Worm (Caenorhabditis elegans) whole organism, L1 larva: ENCODE measurements around the gene letm-1.

Experiments used
- C16A3.4 ChIP-seq: fragments of 150-350 bp; optimal IDR thresholded peaks from 2 replicates; lab custom pipeline; 2014; ENCODE audit warnings: missing biosample characterization, missing genetic modification characterization
- C34B4.2 ChIP-seq: sonication (generic microtip); optimal IDR thresholded peaks from 2 replicates; lab custom pipeline; 2017; ENCODE audit warnings: mild to moderate bottlenecking, missing genetic modification characterization, missing compliant biosample characterization
- Y116A8C.19 ChIP-seq: sonication (generic microtip); optimal IDR thresholded peaks from 2 replicates; lab custom pipeline; 2016; ENCODE audit warnings: missing compliant biosample characterization, missing genetic modification characterization, borderline replicate concordance
- alr-1 ChIP-seq: fragments of 200-800 bp; sonication (Bioruptor generic); optimal IDR thresholded peaks from 2 replicates; lab custom pipeline; 2018; ENCODE audit warnings: borderline replicate concordance, mild to moderate bottlenecking, missing genetic modification characterization, missing compliant biosample characterization
- ama-1 ChIP-seq: fragments of 150-350 bp; optimal IDR thresholded peaks from 2 replicates; lab custom pipeline; 2014
- blmp-1 ChIP-seq: fragments of 150-350 bp; optimal IDR thresholded peaks from 2 replicates; lab custom pipeline; 2014; ENCODE audit warnings: missing biosample characterization, missing genetic modification characterization
- ceh-8 ChIP-seq: fragments of 200-800 bp; sonication (Bioruptor generic); optimal IDR thresholded peaks from 2 replicates; lab custom pipeline; 2018; ENCODE audit warnings: mild to moderate bottlenecking, missing genetic modification characterization, moderate library complexity, missing compliant biosample characterization
- ceh-82 ChIP-seq, 3 experiments: fragments of 150-350 bp in 1 of 3; sonication (generic microtip) in 2 of 3; optimal IDR thresholded peaks; 2 replicates each; lab custom pipeline; 2014 to 2017; ENCODE audit warnings: missing biosample characterization in 3 of 3, missing genetic modification characterization in 3 of 3
- ces-1 ChIP-seq: fragments of 150-350 bp; optimal IDR thresholded peaks from 2 replicates; lab custom pipeline; 2014; ENCODE audit warnings: missing biosample characterization, missing genetic modification reagents, missing genetic modification characterization
- dpl-1 ChIP-seq, 3 experiments: fragments of 150-350 bp in 2 of 3; sonication (generic microtip) in 1 of 3; optimal IDR thresholded peaks; 2 replicates each; lab custom pipeline; 2014 to 2017; ENCODE audit warnings: missing biosample characterization in 3 of 3, missing genetic modification characterization in 3 of 3, missing genetic modification reagents in 3 of 3
- dsc-1 ChIP-seq: sonication (generic microtip); optimal IDR thresholded peaks from 2 replicates; lab custom pipeline; 2016; ENCODE audit warnings: mild to moderate bottlenecking, missing genetic modification characterization, missing compliant biosample characterization
- efl-1 ChIP-seq, 4 experiments: fragments of 150-350 bp; optimal IDR thresholded peaks in 3 of 4; peaks in 1 of 4; 1 replicate in 1 of 4; 2 replicates in 3 of 4; lab custom pipeline; 2014; ENCODE audit warnings: missing biosample characterization in 2 of 4, missing genetic modification characterization in 2 of 4, missing genetic modification reagents in 2 of 4
- efl-3 ChIP-seq: fragments of 200-800 bp; sonication (Bioruptor generic); optimal IDR thresholded peaks from 2 replicates; lab custom pipeline; 2018; ENCODE audit warnings: mild to moderate bottlenecking, missing genetic modification characterization, missing compliant biosample characterization
- elt-2 ChIP-seq: sonication (generic microtip); optimal IDR thresholded peaks from 2 replicates; lab custom pipeline; 2016; ENCODE audit warnings: missing genetic modification characterization, mild to moderate bottlenecking, inconsistent platforms, missing compliant biosample characterization, missing genetic modification reagents
- fkh-10 ChIP-seq: sonication (generic microtip); optimal IDR thresholded peaks from 2 replicates; lab custom pipeline; 2017; ENCODE audit warnings: missing biosample characterization, missing genetic modification reagents, missing genetic modification characterization
- fkh-4 ChIP-seq: sonication (generic microtip); optimal IDR thresholded peaks from 2 replicates; lab custom pipeline; 2016; ENCODE audit warnings: missing compliant biosample characterization, missing genetic modification characterization, borderline replicate concordance
- fos-1 ChIP-seq: fragments of 150-350 bp; optimal IDR thresholded peaks from 2 replicates; lab custom pipeline; 2014; ENCODE audit warnings: missing biosample characterization, missing genetic modification characterization
- grh-1 ChIP-seq: fragments of 200-800 bp; sonication (Bioruptor generic); IDR thresholded peaks from 2 replicates; pipeline ENCODE4 v1.3.6; 2022; ENCODE audit warnings: missing genetic modification reagents, missing genetic modification characterization, missing compliant biosample characterization
- hlh-4 ChIP-seq: sonication (generic microtip); optimal IDR thresholded peaks from 2 replicates; lab custom pipeline; 2016; ENCODE audit warnings: mild to moderate bottlenecking, missing genetic modification characterization, missing compliant biosample characterization
- lin-14 ChIP-seq: fragments of 200-800 bp; sonication (Bioruptor generic); optimal IDR thresholded peaks from 2 replicates; lab custom pipeline; 2018; ENCODE audit warnings: mild to moderate bottlenecking, missing genetic modification characterization, moderate library complexity, missing compliant biosample characterization
- lin-15B ChIP-seq: fragments of 150-350 bp; sonication (generic microtip); optimal IDR thresholded peaks from 3 replicates; lab custom pipeline; 2014; ENCODE audit warnings: missing biosample characterization, missing genetic modification characterization
- lin-35 ChIP-seq, 2 experiments: fragments of 150-350 bp; optimal IDR thresholded peaks; 2 replicates each; lab custom pipeline; 2014; ENCODE audit warnings: missing biosample characterization in 2 of 2, missing genetic modification characterization in 2 of 2, missing genetic modification reagents in 2 of 2
- lir-3 ChIP-seq: sonication (generic microtip); optimal IDR thresholded peaks from 2 replicates; lab custom pipeline; 2016; ENCODE audit warnings: mild to moderate bottlenecking, missing genetic modification characterization, moderate library complexity, missing compliant biosample characterization; ENCODE audit not compliant: poor library complexity
- lsy-2 ChIP-seq, 2 experiments: fragments of 150-350 bp; optimal IDR thresholded peaks; 2 replicates each; lab custom pipeline; 2014; ENCODE audit warnings: missing biosample characterization in 2 of 2, missing genetic modification characterization in 2 of 2
- mab-9 ChIP-seq: fragments of 200-800 bp; sonication (Bioruptor generic); IDR thresholded peaks from 2 replicates; pipeline ENCODE4 v1.3.6; 2022; ENCODE audit warnings: missing genetic modification reagents, missing genetic modification characterization, missing compliant biosample characterization
- mdl-1 ChIP-seq, 2 experiments: fragments of 150-350 bp; optimal IDR thresholded peaks; 2 replicates each; lab custom pipeline; 2014 to 2017; ENCODE audit warnings: missing biosample characterization in 2 of 2, missing genetic modification characterization in 2 of 2, inconsistent platforms in 1 of 2
- mef-2 ChIP-seq: fragments of 150-350 bp; optimal IDR thresholded peaks from 2 replicates; lab custom pipeline; 2014; ENCODE audit warnings: missing biosample characterization, missing genetic modification characterization
- nhr-20 ChIP-seq: sonication (generic microtip); optimal IDR thresholded peaks from 2 replicates; lab custom pipeline; 2016; ENCODE audit warnings: mild to moderate bottlenecking, missing genetic modification characterization, missing compliant biosample characterization
- nhr-237 ChIP-seq: fragments of 150-350 bp; optimal IDR thresholded peaks from 2 replicates; lab custom pipeline; 2014; ENCODE audit warnings: missing biosample characterization, missing genetic modification characterization
- nhr-47 ChIP-seq: sonication (generic microtip); optimal IDR thresholded peaks from 2 replicates; lab custom pipeline; 2016; ENCODE audit warnings: mild to moderate bottlenecking, missing genetic modification characterization, moderate library complexity, missing compliant biosample characterization
- nhr-71 ChIP-seq: sonication (generic microtip); optimal IDR thresholded peaks from 2 replicates; lab custom pipeline; 2016; ENCODE audit warnings: mild to moderate bottlenecking, missing genetic modification characterization, moderate library complexity, missing compliant biosample characterization
- pax-3 ChIP-seq: fragments of 200-800 bp; sonication (Bioruptor generic); optimal IDR thresholded peaks from 2 replicates; lab custom pipeline; 2018; ENCODE audit warnings: mild to moderate bottlenecking, missing genetic modification characterization, moderate library complexity, missing compliant biosample characterization
- pqm-1 ChIP-seq: sonication (generic microtip); optimal IDR thresholded peaks from 3 replicates; lab custom pipeline; 2017; ENCODE audit warnings: missing biosample characterization, missing genetic modification characterization
- rnt-1 ChIP-seq: sonication (generic microtip); optimal IDR thresholded peaks from 2 replicates; lab custom pipeline; 2016; ENCODE audit warnings: mild to moderate bottlenecking, missing genetic modification characterization, moderate library complexity, missing compliant biosample characterization
- skn-1 ChIP-seq: fragments of 150-350 bp; optimal IDR thresholded peaks from 2 replicates; lab custom pipeline; 2014; ENCODE audit warnings: missing biosample characterization, missing genetic modification characterization
- snu-23 ChIP-seq: sonication (generic microtip); optimal IDR thresholded peaks from 2 replicates; lab custom pipeline; 2016; ENCODE audit warnings: missing genetic modification characterization, missing compliant biosample characterization
- sox-4 ChIP-seq: sonication (generic microtip); optimal IDR thresholded peaks from 2 replicates; lab custom pipeline; 2016; ENCODE audit warnings: missing genetic modification characterization, missing compliant biosample characterization
- tbx-2 ChIP-seq: sonication (generic microtip); optimal IDR thresholded peaks from 2 replicates; lab custom pipeline; 2016; ENCODE audit warnings: missing genetic modification characterization, missing compliant biosample characterization
- tlp-1 ChIP-seq: fragments of 150-350 bp; optimal IDR thresholded peaks from 2 replicates; lab custom pipeline; 2014; ENCODE audit warnings: missing biosample characterization, missing genetic modification characterization
- unc-30 ChIP-seq: sonication (generic microtip); optimal IDR thresholded peaks from 2 replicates; lab custom pipeline; 2017; ENCODE audit warnings: missing biosample characterization, missing genetic modification characterization
- unc-98 ChIP-seq: fragments of 200-800 bp; sonication (Bioruptor generic); IDR thresholded peaks from 2 replicates; pipeline ENCODE4 v1.3.6; 2022; ENCODE audit warnings: missing genetic modification characterization, missing compliant biosample characterization
- zag-1 ChIP-seq: fragments of 150-350 bp; optimal IDR thresholded peaks from 2 replicates; lab custom pipeline; 2014; ENCODE audit warnings: missing biosample characterization, missing genetic modification characterization
- zip-4 ChIP-seq: fragments of 200-800 bp; sonication (Bioruptor generic); optimal IDR thresholded peaks from 2 replicates; lab custom pipeline; 2018; ENCODE audit warnings: mild to moderate bottlenecking, missing genetic modification characterization, moderate library complexity, missing compliant biosample characterization
- ztf-4 ChIP-seq: fragments of 150-350 bp; optimal IDR thresholded peaks from 2 replicates; lab custom pipeline; 2014; ENCODE audit warnings: missing biosample characterization, missing genetic modification characterization

Gene letm-1

ce11 chrV:13621720-13622119 lies 39.3 kb upstream of the letm-1 start, which contains the start of gene F53F4.16 (continued):
- no peak for TF ChIP-seq pax-3

- TF ChIP-seq mef-2 (tag; lab: Kevin White, UChicago) = no peak
- no peak for TF ChIP-seq rnt-1 (tag; lab: Kevin White, UChicago)
- no peak for TF ChIP-seq mab-9 (GFP tag; lab: Robert Waterston, UW)
- no peak for TF ChIP-seq pqm-1 (tag; lab: Kevin White, UChicago)
- no peak for TF ChIP-seq ztf-4
- TF ChIP-seq C34B4.2 = no peak
- no peak for TF ChIP-seq mdl-1 (tag; optimal IDR thresholded peaks at IDR 0.05; lab: Kevin White, UChicago)
- TF ChIP-seq nhr-20 = no peak
- no peak for TF ChIP-seq tbx-2 (tag; lab: Kevin White, UChicago)
- no peak for TF ChIP-seq lin-14 (GFP tag; lab: Kevin White, UChicago)
- TF ChIP-seq grh-1 (GFP tag; lab: Robert Waterston, UW) = no peak
Measured at ce11 chrV:13624424-13624823, 36.6 kb upstream of the letm-1 start, which contains the start of gene F53F4.11. TSS of gene F53F4.11 (minus strand) at chrV:13624524.

ce11 chrV:13625517-13626097 lies 35.5 kb upstream of the letm-1 start, which contains the start of the genes nduv-2 and F53F4.12:
TSS of gene nduv-2 (minus strand) at chrV:13625567.
TSS of gene F53F4.12 (plus strand) at chrV:13626047.
- TF ChIP-seq nhr-71 (tag; lab: Kevin White, UChicago) (peak; percentile 16), ama-1 (lab: Kevin White, UChicago) (no peak), dpl-1 (GFP tag; optimal IDR thresholded peaks at IDR 0.05; lab: Kevin White, UChicago) (peak; percentile 7 to 71 (median 59)), unc-30 (tag; lab: Kevin White, UChicago) (no peak), skn-1 (peak; percentile 10), ces-1 (GFP tag; lab: Kevin White, UChicago) (no peak), mab-9 (GFP tag; lab: Robert Waterston, UW) (no peak), blmp-1 (tag; lab: Kevin White, UChicago) (peak; percentile 47), snu-23 (peak; percentile 45), lin-35 (GFP tag; optimal IDR thresholded peaks at IDR 0.05; lab: Kevin White, UChicago) (peak; percentile 31 to 45), ztf-4 (no peak), lin-15B (tag; lab: Kevin White, UChicago) (peak; percentile 48), efl-1 (optimal IDR thresholded peaks at IDR 0.05; lab: Kevin White, UChicago) (peak; percentile 47 to 49), efl-1 (GFP tag; optimal IDR thresholded peaks at IDR 0.05 in 1 of 2; lab: Kevin White, UChicago) (peak; percentile 30 to 95), rnt-1 (tag; lab: Kevin White, UChicago) (peak; percentile 67), lsy-2 (tag; optimal IDR thresholded peaks at IDR 0.05; lab: Kevin White, UChicago) (peak in 1 of 2 experiments; percentile 66), lir-3 (tag; lab: Kevin White, UChicago) (peak; percentile 13), ceh-8 (GFP tag; lab: Kevin White, UChicago) (no peak), C16A3.4 (tag; lab: Kevin White, UChicago) (peak; percentile 20), tbx-2 (tag; lab: Kevin White, UChicago) (peak; percentile 19), ceh-82 (tag; optimal IDR thresholded peaks at IDR 0.05; lab: Kevin White, UChicago) (peak in 1 of 3 experiments; percentile 51), nhr-47 (tag; lab: Kevin White, UChicago) (peak; percentile 1)

- TF ChIP-seq ceh-8 (GFP tag; lab: Kevin White, UChicago) = peak; percentile 57
- no peak for TF ChIP-seq pqm-1 (tag; lab: Kevin White, UChicago)
- no peak for TF ChIP-seq zip-4
- no peak for TF ChIP-seq alr-1 (tag; lab: Kevin White, UChicago)
- TF ChIP-seq unc-98 (GFP tag; lab: Robert Waterston, UW) = no peak
- TF ChIP-seq hlh-4 (tag; lab: Kevin White, UChicago) = no peak
- TF ChIP-seq lsy-2 (tag; optimal IDR thresholded peaks at IDR 0.05; lab: Kevin White, UChicago) = peak in 1 of 2 experiments; percentile 27
- TF ChIP-seq Y116A8C.19 = no peak
- no peak for TF ChIP-seq zag-1 (tag; lab: Kevin White, UChicago)
- no peak for TF ChIP-seq mef-2 (tag; lab: Kevin White, UChicago)
- TF ChIP-seq dsc-1 (tag; lab: Kevin White, UChicago) = no peak
- no peak for TF ChIP-seq nhr-237 (tag; lab: Kevin White, UChicago)
- TF ChIP-seq fkh-10 (GFP tag; lab: Kevin White, UChicago) = no peak
- TF ChIP-seq fos-1 (tag; lab: Kevin White, UChicago) = no peak
- no peak for TF ChIP-seq tlp-1 (tag; lab: Kevin White, UChicago)
- TF ChIP-seq pax-3 = peak; percentile 36
- TF ChIP-seq efl-3 (GFP tag; lab: Kevin White, UChicago) = no peak
- no peak for TF ChIP-seq fkh-4
- TF ChIP-seq lin-35 (GFP tag; optimal IDR thresholded peaks at IDR 0.05; lab: Kevin White, UChicago) = peak; percentile 6 to 47
- no peak for TF ChIP-seq elt-2 (tag; lab: Kevin White, UChicago)
- TF ChIP-seq ztf-4 = no peak
- no peak for TF ChIP-seq mab-9 (GFP tag; lab: Robert Waterston, UW)
- no peak for TF ChIP-seq sox-4 (tag; lab: Kevin White, UChicago)
Measured at ce11 chrV:13627103-13627623, 33.9 kb upstream of the letm-1 start, which contains the start of gene sde-2. TSS of gene sde-2 (plus strand) at chrV:13627573.
